Fruit fly (Drosophila melanogaster) Kc167 (cell line): ENCODE data around the gene TTLL4A.

ENCODE experiments used
- Myc ChIP-seq: fragments of >200 bp; optimal IDR thresholded peaks from 2 replicates; lab custom pipeline; 2017; ENCODE audit warnings: missing external identifiers
- h ChIP-seq: fragments of >200 bp; optimal IDR thresholded peaks from 3 replicates; lab custom pipeline; 2018; ENCODE audit warnings: missing external identifiers
- insv ChIP-seq: fragments of >200 bp; optimal IDR thresholded peaks from 3 replicates; lab custom pipeline; 2018; ENCODE audit warnings: missing external identifiers
- psq ChIP-seq: fragments of >200 bp; optimal IDR thresholded peaks from 2 replicates; lab custom pipeline; 2017; ENCODE audit warnings: missing external identifiers
- ttk ChIP-seq: sonication (Bioruptor generic); optimal IDR thresholded peaks from 2 replicates; lab custom pipeline; 2017; ENCODE audit warnings: missing external identifiers

DNA sequence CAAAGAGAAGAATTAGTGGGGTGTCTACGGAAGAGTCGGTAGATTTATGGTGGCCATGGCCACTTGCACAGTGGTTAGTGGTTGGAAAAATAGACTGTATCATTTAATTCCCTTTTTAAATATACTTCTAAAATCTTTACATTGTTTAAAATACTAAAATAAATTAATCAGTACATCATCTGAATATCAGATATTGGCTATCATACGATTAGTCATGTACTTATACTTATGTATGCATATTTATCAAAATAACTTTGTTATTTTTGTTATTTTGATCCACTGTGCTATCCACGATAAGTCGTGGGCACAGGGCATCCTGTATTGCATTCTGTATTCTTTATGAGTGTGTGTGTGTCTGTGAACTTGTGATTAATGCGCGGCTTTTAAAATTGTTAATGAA is 25.5 kb downstream of the TTLL4A start:
- no peak for TF ChIP-seq Myc (lab: Kevin White, UChicago)
- TF ChIP-seq psq (lab: Kevin White, UChicago) = no peak
- TF ChIP-seq ttk (lab: Kevin White, UChicago) = no peak
- no peak for TF ChIP-seq h (lab: Kevin White, UChicago)
- TF ChIP-seq insv (lab: Kevin White, UChicago) = no peak
